Worm (Caenorhabditis elegans) whole organism, early embryonic: ENCODE data around the gene R186.8.

Experiments
- B0310.2 ChIP-seq: sonication (generic microtip); optimal IDR thresholded peaks from 2 replicates; lab custom pipeline; 2016; ENCODE audit warnings: mild to moderate bottlenecking, missing genetic modification characterization, missing compliant biosample characterization
- F13C5.2 ChIP-seq: sonication (generic microtip); optimal IDR thresholded peaks from 2 replicates; lab custom pipeline; 2017; ENCODE audit warnings: mild to moderate bottlenecking, missing genetic modification characterization, inconsistent platforms, missing compliant biosample characterization
- aly-1 ChIP-seq: sonication (generic microtip); optimal IDR thresholded peaks from 2 replicates; lab custom pipeline; 2016; ENCODE audit warnings: missing genetic modification characterization, missing compliant biosample characterization
- ama-1 ChIP-seq: fragments of 150-350 bp; optimal IDR thresholded peaks from 2 replicates; lab custom pipeline; 2014
- ceh-13 ChIP-seq: fragments of 200-800 bp; sonication (Bioruptor generic); optimal IDR thresholded peaks from 2 replicates; lab custom pipeline; 2018; ENCODE audit warnings: mild to moderate bottlenecking, missing genetic modification characterization, missing compliant biosample characterization
- ceh-36 ChIP-seq: sonication (generic microtip); optimal IDR thresholded peaks from 2 replicates; lab custom pipeline; 2016; ENCODE audit warnings: missing genetic modification characterization, inconsistent platforms, missing compliant biosample characterization
- ets-7 ChIP-seq: sonication (generic microtip); optimal IDR thresholded peaks from 2 replicates; lab custom pipeline; 2016; ENCODE audit warnings: missing genotype, missing genetic modification characterization, missing compliant biosample characterization
- flt-1 ChIP-seq: fragments of 200-800 bp; sonication (Bioruptor generic); IDR thresholded peaks from 2 replicates; pipeline ENCODE4 v1.3.6; 2022; ENCODE audit warnings: missing genetic modification characterization, missing compliant biosample characterization
- hmbx-1 ChIP-seq: sonication (generic microtip); optimal IDR thresholded peaks from 2 replicates; lab custom pipeline; 2016; ENCODE audit warnings: mild to moderate bottlenecking, missing genetic modification characterization, missing compliant biosample characterization
- hmg-4 ChIP-seq: fragments of 200-800 bp; sonication (Bioruptor generic); optimal IDR thresholded peaks from 2 replicates; lab custom pipeline; 2018; ENCODE audit warnings: mild to moderate bottlenecking, missing genetic modification characterization, missing compliant biosample characterization
- hnd-1 ChIP-seq: sonication (generic microtip); optimal IDR thresholded peaks from 2 replicates; lab custom pipeline; 2016; ENCODE audit warnings: missing genetic modification characterization, missing compliant biosample characterization
- pes-1 ChIP-seq: fragments of 200-800 bp; sonication (Bioruptor generic); IDR thresholded peaks from 2 replicates; pipeline ENCODE4 v1.3.6; 2022; ENCODE audit warnings: missing genetic modification reagents, missing genetic modification characterization, missing compliant biosample characterization
- scrt-1 ChIP-seq: fragments of 200-800 bp; sonication (Bioruptor generic); IDR thresholded peaks from 2 replicates; pipeline ENCODE4 v1.3.6; 2022; ENCODE audit warnings: missing genetic modification characterization, missing compliant biosample characterization
- sea-1 ChIP-seq: fragments of 200-800 bp; sonication (Bioruptor generic); conservative IDR thresholded peaks from 2 replicates; pipeline ENCODE4 v1.3.6; 2022; ENCODE audit warnings: missing genetic modification characterization, missing compliant biosample characterization
- tbx-11 ChIP-seq: fragments of 200-800 bp; sonication (Bioruptor generic); IDR thresholded peaks from 2 replicates; pipeline ENCODE4 v1.3.6; 2022; ENCODE audit warnings: missing genetic modification characterization, missing compliant biosample characterization
- tbx-37 ChIP-seq: fragments of 200-800 bp; sonication (Bioruptor generic); conservative IDR thresholded peaks from 2 replicates; pipeline ENCODE4 v1.3.6; 2022; ENCODE audit warnings: missing genetic modification reagents, missing genetic modification characterization, missing compliant biosample characterization
- tra-4 ChIP-seq: sonication (generic microtip); optimal IDR thresholded peaks from 2 replicates; lab custom pipeline; 2017; ENCODE audit warnings: missing genetic modification characterization, missing compliant biosample characterization

The R186.8 gene

DNA sequence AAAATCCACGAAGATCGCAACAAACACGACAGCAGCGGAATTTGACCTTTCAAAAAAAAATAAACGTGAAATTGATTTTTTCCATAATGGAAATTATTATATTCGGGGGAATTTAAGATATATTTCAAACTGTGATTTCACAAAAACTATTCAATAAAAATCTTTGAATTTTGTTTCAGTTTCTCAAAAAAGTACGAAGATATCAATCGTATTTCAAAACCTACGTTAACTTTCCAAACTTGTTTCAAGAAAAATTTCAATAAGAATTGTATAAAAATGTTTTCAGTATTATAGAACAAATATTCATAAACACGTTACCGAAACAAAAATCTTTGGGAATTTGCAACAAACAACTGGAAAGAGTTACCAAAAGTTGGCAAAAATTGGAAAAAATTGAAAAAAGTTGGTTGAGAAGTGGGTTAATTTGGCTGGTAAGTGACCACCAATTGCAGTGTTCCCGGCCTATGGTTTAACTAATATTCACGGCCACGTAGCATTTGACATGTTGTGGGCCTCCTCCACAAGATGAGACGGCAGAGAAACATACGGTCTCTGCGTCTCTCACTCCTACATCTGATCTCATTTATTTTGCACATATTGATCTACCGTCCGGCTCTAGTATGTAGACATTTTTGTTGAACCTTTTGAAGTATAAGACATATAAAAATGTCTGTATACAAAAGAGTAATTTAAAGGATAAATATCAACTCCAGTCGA is 16.8 kb downstream of the R186.8 start, which contains the start of the genes T16G1.9 and T16G1.18:
Gene T16G1.9, minus strand, starts transcription at position 51 of the 717 bp plus-strand sequence.
Gene T16G1.18, plus strand, starts transcription at position 493 of the 717 bp plus-strand sequence.
- TF ChIP-seq tbx-11, result no peak
- no peak for TF ChIP-seq hmg-4 (GFP tag; lab: Kevin White, UChicago)
- peak; percentile 56 for TF ChIP-seq F13C5.2 (tag; lab: Kevin White, UChicago)

DNA sequence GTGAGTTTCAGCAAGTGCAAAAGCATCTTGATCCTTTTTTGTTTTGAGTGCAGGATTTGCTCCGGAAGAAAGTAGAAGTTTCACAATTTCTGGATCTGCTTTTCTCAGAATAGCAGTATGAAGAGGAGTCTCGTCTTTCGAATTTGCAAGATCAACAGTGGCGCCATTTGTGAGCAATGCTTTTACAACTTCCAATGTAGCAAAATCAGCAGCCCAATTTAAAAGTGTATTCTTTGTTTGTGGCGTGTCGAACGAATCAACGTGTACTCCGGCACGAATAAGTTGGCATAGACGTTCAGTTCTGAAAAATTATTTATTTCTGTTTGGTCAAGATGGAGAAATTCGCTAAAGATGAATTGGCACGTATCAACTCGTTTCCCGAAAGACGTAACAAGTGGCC is 18.2 kb downstream of the R186.8 start, which contains the start of gene T16G1.13:
Gene T16G1.13, plus strand, starts transcription at position 301 of the 400 bp plus-strand sequence.
- TF ChIP-seq hmg-4 (GFP tag; lab: Kevin White, UChicago) (no peak), F13C5.2 (tag; lab: Kevin White, UChicago) (no peak), pes-1 (GFP tag; lab: Robert Waterston, UW) (no peak), tbx-37 (no peak), sea-1 (GFP tag; lab: Robert Waterston, UW) (no peak), ceh-36 (tag; lab: Kevin White, UChicago) (no peak), hnd-1 (tag; lab: Kevin White, UChicago) (no peak), tra-4 (tag; lab: Kevin White, UChicago) (no peak), scrt-1 (GFP tag; lab: Robert Waterston, UW) (no peak), B0310.2 (tag; lab: Kevin White, UChicago) (no peak), flt-1 (GFP tag; lab: Robert Waterston, UW) (no peak), aly-1 (tag; lab: Kevin White, UChicago) (no peak), ama-1 (lab: Kevin White, UChicago) (no peak), hmbx-1 (tag; lab: Kevin White, UChicago) (no peak), ceh-13 (GFP tag; lab: Kevin White, UChicago) (no peak), ets-7 (no peak), tbx-11 (no peak)

ce11 chrV:12944775-12945174 is 23.0 kb downstream of the R186.8 start, which contains the start of gene grl-2:
TSS of gene grl-2 (plus strand) at chrV:12945075.
- TF ChIP-seq hmg-4 (GFP tag; lab: Kevin White, UChicago) (no peak), pes-1 (GFP tag; lab: Robert Waterston, UW) (no peak), tbx-37 (no peak), flt-1 (GFP tag; lab: Robert Waterston, UW) (no peak), scrt-1 (GFP tag; lab: Robert Waterston, UW) (no peak), sea-1 (GFP tag; lab: Robert Waterston, UW) (no peak), ceh-36 (tag; lab: Kevin White, UChicago) (no peak), aly-1 (tag; lab: Kevin White, UChicago) (no peak), tbx-11 (no peak)

- TF ChIP-seq aly-1 (tag; lab: Kevin White, UChicago), result no peak
- TF ChIP-seq flt-1 (GFP tag; lab: Robert Waterston, UW), result no peak
- TF ChIP-seq tra-4 (tag; lab: Kevin White, UChicago), result no peak
- no peak for TF ChIP-seq hnd-1 (tag; lab: Kevin White, UChicago)
Observed at ce11 chrV:12944229-12944628, 23.6 kb downstream of the R186.8 start, which contains the start of gene T16G1.3. TSS of gene T16G1.3 (minus strand) at chrV:12944329.

DNA sequence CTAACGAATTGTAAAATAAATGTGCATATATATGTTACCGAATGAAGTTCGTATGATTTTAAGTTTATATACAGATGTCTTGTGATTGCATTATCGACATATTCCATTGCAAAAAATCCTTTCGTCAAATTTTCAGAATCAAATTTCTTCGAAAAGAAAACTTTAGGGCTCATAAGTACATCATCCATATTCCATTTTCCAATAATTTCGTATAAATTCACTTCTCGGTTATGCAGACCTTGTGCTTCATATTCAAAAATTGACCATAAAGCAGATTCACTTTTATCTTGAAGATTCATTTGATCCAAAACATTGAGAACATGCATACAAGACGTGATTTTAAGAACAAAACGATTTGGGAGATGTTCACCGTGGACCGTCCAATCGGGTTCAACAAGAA is 24.4 kb downstream of the R186.8 start:
- no peak for TF ChIP-seq aly-1 (tag; lab: Kevin White, UChicago)
- no peak for TF ChIP-seq tra-4 (tag; lab: Kevin White, UChicago)
- no peak for TF ChIP-seq ets-7
- no peak for TF ChIP-seq tbx-37
- no peak for TF ChIP-seq ceh-36 (tag; lab: Kevin White, UChicago)
- TF ChIP-seq tbx-11, result no peak
- TF ChIP-seq hmbx-1 (tag; lab: Kevin White, UChicago), result no peak
- TF ChIP-seq hnd-1 (tag; lab: Kevin White, UChicago), result no peak
- TF ChIP-seq ama-1 (lab: Kevin White, UChicago), result no peak
- no peak for TF ChIP-seq flt-1 (GFP tag; lab: Robert Waterston, UW)
- TF ChIP-seq F13C5.2 (tag; lab: Kevin White, UChicago), result no peak
- TF ChIP-seq hmg-4 (GFP tag; lab: Kevin White, UChicago), result no peak

- no peak for TF ChIP-seq ama-1 (lab: Kevin White, UChicago)
- no peak for TF ChIP-seq ets-7
- TF ChIP-seq tbx-11, result no peak
- no peak for TF ChIP-seq flt-1 (GFP tag; lab: Robert Waterston, UW)
- TF ChIP-seq scrt-1 (GFP tag; lab: Robert Waterston, UW), result no peak
- TF ChIP-seq hmbx-1 (tag; lab: Kevin White, UChicago), result no peak
- TF ChIP-seq tra-4 (tag; lab: Kevin White, UChicago), result no peak
- no peak for TF ChIP-seq hmg-4 (GFP tag; lab: Kevin White, UChicago)
- no peak for TF ChIP-seq F13C5.2 (tag; lab: Kevin White, UChicago)
- TF ChIP-seq sea-1 (GFP tag; lab: Robert Waterston, UW), result no peak
- TF ChIP-seq ceh-13 (GFP tag; lab: Kevin White, UChicago), result no peak
- TF ChIP-seq aly-1 (tag; lab: Kevin White, UChicago), result no peak
- TF ChIP-seq pes-1 (GFP tag; lab: Robert Waterston, UW), result no peak
- no peak for TF ChIP-seq hnd-1 (tag; lab: Kevin White, UChicago)
- no peak for TF ChIP-seq B0310.2 (tag; lab: Kevin White, UChicago)
- TF ChIP-seq ceh-36 (tag; lab: Kevin White, UChicago), result no peak
Observed at ce11 chrV:12941797-12942474, 25.8 kb downstream of the R186.8 start, which contains the start of gene T16G1.4. TSS of gene T16G1.4 (minus strand) at chrV:12941847.

DNA sequence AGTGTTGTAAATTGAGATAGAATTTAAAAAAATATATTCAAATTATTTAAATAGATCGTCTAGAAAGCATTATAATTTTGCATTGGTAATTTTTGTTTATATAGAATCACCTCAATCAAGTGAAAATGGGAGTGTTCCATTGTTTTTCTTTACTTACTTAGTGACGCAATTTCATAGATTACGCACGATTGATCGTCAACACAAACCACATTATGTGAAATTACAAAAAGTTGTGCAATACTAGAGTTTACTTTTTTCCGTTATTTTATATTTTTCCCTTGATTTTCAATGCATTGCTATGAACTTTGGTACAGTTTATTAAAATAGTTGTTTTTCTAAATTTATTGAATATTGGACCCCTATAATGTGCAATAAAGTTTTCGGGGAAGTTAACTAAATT is 28.3 kb downstream of the R186.8 start, which contains the start of gene T16G1.5:
Gene T16G1.5, minus strand, starts transcription at position 119 of the 400 bp plus-strand sequence.
- TF ChIP-seq sea-1 (GFP tag; lab: Robert Waterston, UW) (no peak), ets-7 (no peak), ceh-13 (GFP tag; lab: Kevin White, UChicago) (no peak), tra-4 (tag; lab: Kevin White, UChicago) (no peak), hmbx-1 (tag; lab: Kevin White, UChicago) (no peak), hmg-4 (GFP tag; lab: Kevin White, UChicago) (no peak), scrt-1 (GFP tag; lab: Robert Waterston, UW) (no peak), pes-1 (GFP tag; lab: Robert Waterston, UW) (no peak)
